Worm (Caenorhabditis elegans): ENCODE results near the gene pbo-4.

ce11 chrX:10982051-10982450 lies 28.1 kb downstream of the pbo-4 start, which contains the start of gene ver-4:
- TF ChIP-seq ztf-4 (tag; optimal IDR thresholded peaks at IDR 0.05) (no peak), mab-5 (tag; optimal IDR thresholded peaks at IDR 0.05) (no peak), ztf-11 (tag; optimal IDR thresholded peaks at IDR 0.05) (no peak)
